Fruit fly (Drosophila melanogaster): ENCODE results near the gene wgn.

The wgn gene

dm6 chrX:18646855-18647699 lies 12.4 kb upstream of the wgn start, which contains the start of gene Rip11 (continued):
- TF ChIP-seq CG7928 (GFP tag; optimal IDR thresholded peaks at IDR 0.05) (no peak), CG6854 (GFP tag; optimal IDR thresholded peaks at IDR 0.05) (no peak), CG12744 (GFP tag; optimal IDR thresholded peaks at IDR 0.05) (no peak), Ssrp (tag; optimal IDR thresholded peaks at IDR 0.05) (no peak), CG8924 (tag; optimal IDR thresholded peaks at IDR 0.05) (peak; percentile 15), unc-4 (GFP tag; IDR thresholded peaks at IDR 0.05; ENCODE audit: partially characterized antibody) (no peak), gcm2 (GFP tag; optimal IDR thresholded peaks at IDR 0.05) (peak; percentile 46), grn (GFP tag; optimal IDR thresholded peaks at IDR 0.05) (no peak), Trl (optimal IDR thresholded peaks at IDR 0.05) (peak in 1 of 2 experiments; percentile 35), Trl (GFP tag; optimal IDR thresholded peaks at IDR 0.05) (peak; percentile 7), Scr (GFP tag; IDR thresholded peaks at IDR 0.05; ENCODE audit: partially characterized antibody) (no peak), scrt (GFP tag; optimal IDR thresholded peaks at IDR 0.05) (no peak), CG34224 (GFP tag; IDR thresholded peaks at IDR 0.05; ENCODE audit: partially characterized antibody) (0 out of 3 replicates have a peak, but pooled peaks have one; percentile 8), CG10274 (GFP tag; optimal IDR thresholded peaks at IDR 0.05) (no peak), Hey (tag; optimal IDR thresholded peaks at IDR 0.05) (no peak), Poxn (GFP tag; IDR thresholded peaks at IDR 0.05) (no peak), en (GFP tag; optimal IDR thresholded peaks at IDR 0.05) (no peak), sisA (GFP tag; IDR thresholded peaks at IDR 0.05) (no peak; the same call in 1 of the 2 replicates), CG13624 (GFP tag; optimal IDR thresholded peaks at IDR 0.05) (peak; percentile 58), Taf1 (GFP tag; IDR thresholded peaks at IDR 0.05) (no peak; the same call in 1 of the 2 replicates), CG12942 (GFP tag; optimal IDR thresholded peaks at IDR 0.05) (no peak), CG14667 (GFP tag; IDR thresholded peaks at IDR 0.05) (no peak), CG2116 (GFP tag; optimal IDR thresholded peaks at IDR 0.05) (no peak), CG13775 (GFP tag; optimal IDR thresholded peaks at IDR 0.05) (no peak), Hand (GFP tag; optimal IDR thresholded peaks at IDR 0.05) (no peak), CG10654 (GFP tag; optimal IDR thresholded peaks at IDR 0.05) (no peak), sens-2 (GFP tag; IDR thresholded peaks at IDR 0.05) (no peak), D19A (tag; optimal IDR thresholded peaks at IDR 0.05) (no peak), CG12299 (tag; optimal IDR thresholded peaks at IDR 0.05) (no peak), dpn (GFP tag; optimal IDR thresholded peaks at IDR 0.05) (peak in 1 of 2 experiments; percentile 28), CG17328 (GFP tag; IDR thresholded peaks at IDR 0.05) (no peak), CG4854 (GFP tag; optimal IDR thresholded peaks at IDR 0.05) (no peak), CG2120 (GFP tag; optimal IDR thresholded peaks at IDR 0.05) (peak; percentile 51), kni (GFP tag; optimal IDR thresholded peaks at IDR 0.05) (peak; percentile 48), CG4707 (GFP tag; optimal IDR thresholded peaks at IDR 0.05) (no peak), NC2β (GFP tag; optimal IDR thresholded peaks at IDR 0.05) (peak; percentile 0), ato (GFP tag; IDR thresholded peaks at IDR 0.05; ENCODE audit: partially characterized antibody) (0 out of 2 replicates have a peak, but pooled peaks have one; percentile 16), CG1529 (GFP tag; optimal IDR thresholded peaks at IDR 0.05) (no peak), CG18011 (GFP tag; optimal IDR thresholded peaks at IDR 0.05) (no peak), Ets97D (GFP tag; optimal IDR thresholded peaks at IDR 0.05) (no peak), Camta (GFP tag; optimal IDR thresholded peaks at IDR 0.05) (no peak), CG13296 (GFP tag; optimal IDR thresholded peaks at IDR 0.05) (no peak), lmd (GFP tag; IDR thresholded peaks at IDR 0.05) (no peak; the same call in 1 of the 2 replicates), HLH3B (GFP tag; IDR thresholded peaks at IDR 0.05) (no peak), CG31441 (GFP tag; IDR thresholded peaks at IDR 0.05) (no peak), CG3726 (GFP tag; IDR thresholded peaks at IDR 0.05) (no peak), ash1 (GFP tag; optimal IDR thresholded peaks at IDR 0.05) (no peak), Fer2 (tag; optimal IDR thresholded peaks at IDR 0.05) (no peak), CG2199 (GFP tag; IDR thresholded peaks at IDR 0.05) (no peak), Atf6 (GFP tag; IDR thresholded peaks at IDR 0.05) (no peak; the same call in 1 of the 2 replicates)
